Worm (Caenorhabditis elegans) whole organism, L4 larva: ENCODE data around the gene cope-1.
A peak's percentile ranks its signal among the peaks of the same experiment; 100 is the strongest.

Experiments
- F10B5.3 ChIP-seq: sonication (generic microtip); optimal IDR thresholded peaks from 2 replicates; lab custom pipeline; 2016; ENCODE audit warnings: mild to moderate bottlenecking, missing genetic modification characterization, missing compliant biosample characterization
- F26F4.8 ChIP-seq: fragments of 200-800 bp; sonication (Bioruptor generic); conservative IDR thresholded peaks from 2 replicates; pipeline ENCODE4 v1.3.6; 2022; ENCODE audit warnings: missing genetic modification characterization, missing compliant biosample characterization
- F49E8.2 ChIP-seq: sonication (generic microtip); optimal IDR thresholded peaks from 2 replicates; lab custom pipeline; 2016; ENCODE audit warnings: missing compliant biosample characterization, mild to moderate bottlenecking, missing genetic modification characterization, borderline replicate concordance
- T20F7.1 ChIP-seq: fragments of 200-800 bp; sonication (Bioruptor generic); optimal IDR thresholded peaks from 2 replicates; lab custom pipeline; 2018; ENCODE audit warnings: mild to moderate bottlenecking, missing genetic modification characterization, missing compliant biosample characterization
- Y105C5A.15 ChIP-seq: fragments of 200-800 bp; sonication (Bioruptor generic); IDR thresholded peaks from 2 replicates; pipeline ENCODE4 v1.3.6; 2022; ENCODE audit warnings: missing genetic modification characterization, missing compliant biosample characterization
- ceh-28 ChIP-seq: fragments of 150-350 bp; optimal IDR thresholded peaks from 2 replicates; lab custom pipeline; 2014; ENCODE audit warnings: missing biosample characterization, missing genetic modification reagents, missing genetic modification characterization
- ceh-44 ChIP-seq: fragments of 200-800 bp; sonication (Bioruptor generic); IDR thresholded peaks from 2 replicates; pipeline ENCODE4 v1.3.6; 2022; ENCODE audit warnings: missing genetic modification reagents, missing genetic modification characterization, missing compliant biosample characterization
- ceh-62 ChIP-seq: sonication (generic microtip); optimal IDR thresholded peaks from 2 replicates; lab custom pipeline; 2017; ENCODE audit warnings: missing biosample characterization, missing genetic modification characterization
- ces-1 ChIP-seq: fragments of 150-350 bp; sonication (generic microtip); optimal IDR thresholded peaks from 4 replicates; lab custom pipeline; 2014; ENCODE audit warnings: missing biosample characterization, missing genetic modification reagents, missing genetic modification characterization
- cey-2 ChIP-seq: sonication (generic microtip); optimal IDR thresholded peaks from 3 replicates; lab custom pipeline; 2017; ENCODE audit warnings: missing genetic modification characterization, mild to moderate bottlenecking, missing compliant biosample characterization, antibody characterized with exemption, borderline replicate concordance; ENCODE audit not compliant: insufficient read depth
- ctbp-1 ChIP-seq: fragments of 200-800 bp; sonication (Bioruptor generic); IDR thresholded peaks from 2 replicates; pipeline ENCODE4 v1.3.6; 2022; ENCODE audit warnings: missing genetic modification reagents, missing genetic modification characterization, missing compliant biosample characterization
- daf-12 ChIP-seq: fragments of 150-350 bp; optimal IDR thresholded peaks from 2 replicates; lab custom pipeline; 2014; ENCODE audit warnings: missing biosample characterization, missing genetic modification reagents, missing genetic modification characterization
- daf-19 ChIP-seq: fragments of 200-800 bp; sonication (Bioruptor generic); conservative IDR thresholded peaks from 2 replicates; pipeline ENCODE4 v1.3.6; 2022; ENCODE audit warnings: missing genetic modification characterization, missing compliant biosample characterization
- dpl-1 ChIP-seq: fragments of 150-350 bp; optimal IDR thresholded peaks from 2 replicates; lab custom pipeline; 2014; ENCODE audit warnings: missing biosample characterization, missing genetic modification reagents, missing genetic modification characterization
- duxl-1 ChIP-seq: sonication (generic microtip); optimal IDR thresholded peaks from 2 replicates; lab custom pipeline; 2016; ENCODE audit warnings: mild to moderate bottlenecking, missing genetic modification characterization, moderate library complexity, missing compliant biosample characterization; ENCODE audit not compliant: poor library complexity
- dve-1 ChIP-seq: sonication (generic microtip); optimal IDR thresholded peaks from 2 replicates; lab custom pipeline; 2017; ENCODE audit warnings: antibody characterized with exemption, mild to moderate bottlenecking, missing genetic modification characterization, missing compliant biosample characterization; ENCODE audit not compliant: insufficient read depth
- egl-27 ChIP-seq: sonication (generic microtip); optimal IDR thresholded peaks from 3 replicates; lab custom pipeline; 2017; ENCODE audit warnings: missing biosample characterization, missing genetic modification reagents, missing genetic modification characterization
- egl-43 ChIP-seq: fragments of 200-800 bp; sonication (Bioruptor generic); IDR thresholded peaks from 2 replicates; pipeline ENCODE4 v1.3.6; 2022; ENCODE audit warnings: missing genetic modification reagents, missing genetic modification characterization, missing compliant biosample characterization
- fkh-10 ChIP-seq: fragments of 150-350 bp; optimal IDR thresholded peaks from 2 replicates; lab custom pipeline; 2014; ENCODE audit warnings: missing biosample characterization, missing genetic modification reagents, missing genetic modification characterization
- hmg-1.1 ChIP-seq: fragments of 200-800 bp; sonication (Bioruptor generic); IDR thresholded peaks from 2 replicates; pipeline ENCODE4 v1.3.6; 2022; ENCODE audit warnings: missing genetic modification reagents, missing genetic modification characterization, missing compliant biosample characterization
- jun-1 ChIP-seq: fragments of 150-350 bp; optimal IDR thresholded peaks from 2 replicates; lab custom pipeline; 2014; ENCODE audit warnings: missing biosample characterization, missing genetic modification reagents, missing genetic modification characterization
- lin-1 ChIP-seq: fragments of 200-800 bp; sonication (Bioruptor generic); IDR thresholded peaks from 2 replicates; pipeline ENCODE4 v1.3.6; 2022; ENCODE audit warnings: missing genetic modification reagents, missing genetic modification characterization, missing compliant biosample characterization
- lin-13 ChIP-seq: fragments of 150-350 bp; optimal IDR thresholded peaks from 2 replicates; lab custom pipeline; 2014; ENCODE audit warnings: missing biosample characterization, missing genetic modification reagents, missing genetic modification characterization
- lin-29 ChIP-seq: fragments of 200-800 bp; sonication (Bioruptor generic); IDR thresholded peaks from 2 replicates; pipeline ENCODE4 v1.3.6; 2022; ENCODE audit warnings: missing genetic modification reagents, missing genetic modification characterization, missing compliant biosample characterization
- lsy-2 ChIP-seq, 2 experiments: fragments of 150-350 bp in 1 of 2; sonication (generic microtip) in 1 of 2; optimal IDR thresholded peaks; 2 replicates each; lab custom pipeline; 2014 to 2017; ENCODE audit warnings: missing biosample characterization in 2 of 2, missing genetic modification characterization in 2 of 2
- madf-5 ChIP-seq, 2 experiments: fragments of 200-800 bp; sonication (Bioruptor generic); IDR thresholded peaks; 2 replicates each; pipeline ENCODE4 v1.3.6; 2022; ENCODE audit warnings: missing compliant biosample characterization in 2 of 2, missing genetic modification characterization in 2 of 2
- madf-9 ChIP-seq: fragments of 200-800 bp; sonication (Bioruptor generic); conservative IDR thresholded peaks from 2 replicates; pipeline ENCODE4 v1.3.6; 2022; ENCODE audit warnings: missing genetic modification reagents, missing genetic modification characterization, missing compliant biosample characterization
- mdl-1 ChIP-seq, 2 experiments: fragments of 150-350 bp in 1 of 2; sonication (generic microtip) in 1 of 2; optimal IDR thresholded peaks; 2 replicates each; lab custom pipeline; 2014 to 2017; ENCODE audit warnings: missing biosample characterization in 2 of 2, missing genetic modification characterization in 2 of 2
- mdt-29 ChIP-seq: fragments of 200-800 bp; sonication (Bioruptor generic); IDR thresholded peaks from 2 replicates; pipeline ENCODE4 v1.3.6; 2022; ENCODE audit warnings: missing genetic modification reagents, missing genetic modification characterization, missing compliant biosample characterization
- mep-1 ChIP-seq: fragments of 150-350 bp; sonication (generic microtip); optimal IDR thresholded peaks from 3 replicates; lab custom pipeline; 2014; ENCODE audit warnings: missing biosample characterization, missing genetic modification characterization
- mxl-3 ChIP-seq: fragments of 200-800 bp; sonication (Bioruptor generic); optimal IDR thresholded peaks from 2 replicates; lab custom pipeline; 2018; ENCODE audit warnings: mild to moderate bottlenecking, missing genetic modification characterization, missing compliant biosample characterization
- nhr-10 ChIP-seq: fragments of 150-350 bp; optimal IDR thresholded peaks from 2 replicates; lab custom pipeline; 2014; ENCODE audit warnings: missing biosample characterization, missing genetic modification characterization
- nhr-11 ChIP-seq: fragments of 150-350 bp; optimal IDR thresholded peaks from 2 replicates; lab custom pipeline; 2014; ENCODE audit warnings: missing biosample characterization, missing genetic modification characterization
- nhr-111 ChIP-seq: fragments of 200-800 bp; sonication (Bioruptor generic); optimal IDR thresholded peaks from 2 replicates; lab custom pipeline; 2018; ENCODE audit warnings: mild to moderate bottlenecking, missing genetic modification characterization, missing compliant biosample characterization
- nhr-237 ChIP-seq: sonication (generic microtip); optimal IDR thresholded peaks from 2 replicates; lab custom pipeline; 2017; ENCODE audit warnings: missing biosample characterization, missing genetic modification characterization
- nhr-25 ChIP-seq: sonication (generic microtip); optimal IDR thresholded peaks from 2 replicates; lab custom pipeline; 2017; ENCODE audit warnings: missing genetic modification characterization, mild to moderate bottlenecking, missing compliant biosample characterization, antibody characterized with exemption, moderate library complexity, borderline replicate concordance; ENCODE audit not compliant: insufficient read depth
- nhr-6 ChIP-seq: fragments of 150-350 bp; optimal IDR thresholded peaks from 2 replicates; lab custom pipeline; 2014; ENCODE audit warnings: missing biosample characterization, missing genetic modification characterization
- pha-4 ChIP-seq, 2 experiments: fragments of 150-350 bp in 1 of 2; fragments of 200-800 bp in 1 of 2; sonication (Bioruptor generic) in 1 of 2; IDR thresholded peaks in 1 of 2; optimal IDR thresholded peaks in 1 of 2; 2 replicates each; pipeline versions ENCODE4 v1.3.6 to Lab custom; 2014 to 2022; ENCODE audit warnings: missing genetic modification characterization in 2 of 2, missing genetic modification reagents in 2 of 2, missing biosample characterization in 1 of 2, missing compliant biosample characterization in 1 of 2
- php-3 ChIP-seq: fragments of 200-800 bp; sonication (Bioruptor generic); IDR thresholded peaks from 2 replicates; pipeline ENCODE4 v1.3.6; 2022; ENCODE audit warnings: missing genetic modification reagents, missing genetic modification characterization, missing compliant biosample characterization
- pqm-1 ChIP-seq: sonication (generic microtip); optimal IDR thresholded peaks from 2 replicates; lab custom pipeline; 2017; ENCODE audit warnings: missing biosample characterization, missing genetic modification characterization
- rbr-2 ChIP-seq: sonication (generic microtip); optimal IDR thresholded peaks from 2 replicates; lab custom pipeline; 2016; ENCODE audit warnings: missing genotype, missing genetic modification characterization, missing compliant biosample characterization
- set-16 ChIP-seq: fragments of 200-800 bp; sonication (Bioruptor generic); IDR thresholded peaks from 2 replicates; pipeline ENCODE4 v1.3.6; 2022; ENCODE audit warnings: missing genetic modification reagents, missing genetic modification characterization, missing compliant biosample characterization
- spr-3 ChIP-seq: fragments of 200-800 bp; sonication (Bioruptor generic); optimal IDR thresholded peaks from 2 replicates; lab custom pipeline; 2018; ENCODE audit warnings: mild to moderate bottlenecking, missing genetic modification characterization, missing compliant biosample characterization
- tra-1 ChIP-seq: fragments of 200-800 bp; sonication (Bioruptor generic); IDR thresholded peaks from 2 replicates; pipeline ENCODE4 v1.3.6; 2022; ENCODE audit warnings: missing genetic modification reagents, missing genetic modification characterization, missing compliant biosample characterization
- unc-130 ChIP-seq: sonication (generic microtip); optimal IDR thresholded peaks from 2 replicates; lab custom pipeline; 2016; ENCODE audit warnings: missing genetic modification reagents, missing genetic modification characterization, missing compliant biosample characterization
- unc-39 ChIP-seq: sonication (generic microtip); optimal IDR thresholded peaks from 2 replicates; lab custom pipeline; 2017; ENCODE audit warnings: missing biosample characterization, missing genetic modification characterization
- zip-2 ChIP-seq: fragments of 150-350 bp; optimal IDR thresholded peaks from 2 replicates; lab custom pipeline; 2014; ENCODE audit warnings: missing biosample characterization, missing genetic modification characterization
- ztf-11 ChIP-seq: fragments of 150-350 bp; optimal IDR thresholded peaks from 2 replicates; lab custom pipeline; 2014; ENCODE audit warnings: missing biosample characterization, missing genetic modification characterization

cope-1 gene

DNA sequence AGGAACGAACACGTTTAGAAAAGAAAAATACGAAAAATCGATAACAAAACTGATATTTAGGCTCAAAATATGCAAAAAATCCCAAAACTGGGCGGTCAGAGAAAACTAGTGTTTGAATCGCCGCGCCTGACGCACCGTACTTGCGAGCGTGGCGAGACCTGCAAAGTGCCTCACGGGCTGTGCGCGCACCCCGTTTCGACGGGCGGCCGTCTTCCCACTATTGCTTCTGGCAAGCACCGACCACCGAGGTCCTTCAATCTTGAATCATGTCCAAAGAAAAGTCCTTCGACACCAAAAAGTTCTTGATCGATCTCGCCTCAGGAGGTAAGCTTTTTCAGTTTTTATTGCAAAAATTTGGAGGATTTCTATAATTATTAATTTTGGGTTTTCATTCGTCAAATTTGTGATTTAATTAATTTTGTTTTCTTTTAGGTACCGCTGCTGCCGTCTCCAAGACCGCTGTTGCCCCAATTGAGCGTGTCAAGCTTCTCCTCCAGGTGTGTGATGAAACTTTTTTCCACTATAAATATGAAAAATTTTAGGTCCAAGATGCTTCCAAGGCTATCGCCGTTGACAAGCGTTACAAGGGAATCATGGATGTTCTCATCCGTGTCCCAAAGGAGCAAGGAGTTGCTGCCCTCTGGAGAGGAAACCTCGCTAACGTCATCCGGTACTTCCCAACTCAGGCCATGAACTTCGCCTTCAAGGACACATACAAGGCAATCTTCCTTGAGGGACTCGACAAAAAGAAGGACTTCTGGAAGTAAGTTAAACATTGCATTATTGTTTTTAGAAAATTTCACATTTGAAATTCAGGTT lies 37.1 kb downstream of the cope-1 start, which contains the start of gene ant-1.1 (continued):
- peak; percentile 95 for TF ChIP-seq set-16 (GFP tag; lab: Robert Waterston, UW)
- peak; percentile 45; the same call in 1 of the 2 replicates for TF ChIP-seq lin-1 (GFP tag; lab: Robert Waterston, UW)
- peak; percentile 70 for TF ChIP-seq mxl-3 (GFP tag; lab: Kevin White, UChicago)
- TF ChIP-seq mep-1 (tag; lab: Kevin White, UChicago), result peak; percentile 94
- TF ChIP-seq ceh-44 (GFP tag; lab: Robert Waterston, UW), result peak; percentile 47; the same call in 1 of the 2 replicates
- no peak for TF ChIP-seq ceh-62 (tag; lab: Kevin White, UChicago)
- peak; percentile 91 for TF ChIP-seq lin-13 (GFP tag; lab: Kevin White, UChicago)
- TF ChIP-seq nhr-11, result peak; percentile 89
- peak; percentile 82 for TF ChIP-seq nhr-25 (tag; lab: Kevin White, UChicago)
- TF ChIP-seq fkh-10 (GFP tag; lab: Kevin White, UChicago), result peak; percentile 64
- no peak for TF ChIP-seq ces-1
- 0 out of 2 replicates have a peak, but pooled peaks have one; percentile 36 for TF ChIP-seq php-3 (GFP tag; lab: Robert Waterston, UW)
- peak; percentile 71 for TF ChIP-seq daf-19 (GFP tag; lab: Robert Waterston, UW)
- TF ChIP-seq jun-1 (tag; lab: Kevin White, UChicago), result peak; percentile 47
- TF ChIP-seq dve-1 (tag; lab: Kevin White, UChicago), result peak; percentile 93
- TF ChIP-seq nhr-111 (GFP tag; lab: Kevin White, UChicago), result no peak
- peak; percentile 75 for TF ChIP-seq ctbp-1 (GFP tag; lab: Robert Waterston, UW)
- TF ChIP-seq lin-29 (GFP tag; lab: Robert Waterston, UW), result peak; percentile 78
- TF ChIP-seq F26F4.8 (GFP tag; lab: Robert Waterston, UW), result no peak
- TF ChIP-seq pha-4 (GFP tag; IDR thresholded peaks at IDR 0.05; lab: Robert Waterston, UW), result peak; percentile 83
- TF ChIP-seq pha-4 (tag; optimal IDR thresholded peaks at IDR 0.05; lab: Kevin White, UChicago), result no peak
- peak; percentile 81 for TF ChIP-seq unc-130 (GFP tag; lab: Kevin White, UChicago)
- peak; percentile 92 for TF ChIP-seq hmg-1.1 (GFP tag; lab: Robert Waterston, UW)
- TF ChIP-seq madf-9, result peak; percentile 85
- TF ChIP-seq T20F7.1 (GFP tag; lab: Kevin White, UChicago), result peak; percentile 86
- peak; percentile 98 to 99 for TF ChIP-seq lsy-2 (tag; optimal IDR thresholded peaks at IDR 0.05; lab: Kevin White, UChicago)
- TF ChIP-seq madf-5 (GFP tag; IDR thresholded peaks at IDR 0.05; lab: Robert Waterston, UW), result no peak
- TF ChIP-seq F49E8.2 (tag; lab: Kevin White, UChicago), result no peak
- TF ChIP-seq Y105C5A.15 (GFP tag; lab: Robert Waterston, UW), result no peak
- TF ChIP-seq zip-2 (tag; lab: Kevin White, UChicago), result no peak
- TF ChIP-seq F10B5.3, result peak; percentile 70
- TF ChIP-seq nhr-6 (tag; lab: Kevin White, UChicago), result peak; percentile 86
- TF ChIP-seq egl-43 (GFP tag; lab: Robert Waterston, UW), result peak; percentile 88
- TF ChIP-seq cey-2, result no peak
- peak; percentile 98 for TF ChIP-seq dpl-1
- TF ChIP-seq ceh-28 (tag; lab: Kevin White, UChicago), result peak; percentile 53
- TF ChIP-seq ztf-11 (tag; lab: Kevin White, UChicago), result no peak
- TF ChIP-seq rbr-2 (tag; lab: Kevin White, UChicago), result peak; percentile 92
- TF ChIP-seq mdl-1 (tag; optimal IDR thresholded peaks at IDR 0.05; lab: Kevin White, UChicago), result peak; percentile 4 to 50
- TF ChIP-seq mdt-29, result peak; percentile 88
- TF ChIP-seq nhr-237, result no peak
- peak; percentile 68 for TF ChIP-seq duxl-1 (tag; lab: Kevin White, UChicago)
- no peak for TF ChIP-seq nhr-10
- no peak for TF ChIP-seq daf-12 (tag; lab: Kevin White, UChicago)
- TF ChIP-seq pqm-1 (tag; lab: Kevin White, UChicago), result peak; percentile 21
- peak; percentile 70 for TF ChIP-seq spr-3
- no peak for TF ChIP-seq unc-39 (tag; lab: Kevin White, UChicago)
- peak; percentile 81 for TF ChIP-seq tra-1
- TF ChIP-seq egl-27 (tag; lab: Kevin White, UChicago), result no peak
